Worm (Caenorhabditis elegans): ENCODE measurements around the gene fbxa-96.

DNA sequence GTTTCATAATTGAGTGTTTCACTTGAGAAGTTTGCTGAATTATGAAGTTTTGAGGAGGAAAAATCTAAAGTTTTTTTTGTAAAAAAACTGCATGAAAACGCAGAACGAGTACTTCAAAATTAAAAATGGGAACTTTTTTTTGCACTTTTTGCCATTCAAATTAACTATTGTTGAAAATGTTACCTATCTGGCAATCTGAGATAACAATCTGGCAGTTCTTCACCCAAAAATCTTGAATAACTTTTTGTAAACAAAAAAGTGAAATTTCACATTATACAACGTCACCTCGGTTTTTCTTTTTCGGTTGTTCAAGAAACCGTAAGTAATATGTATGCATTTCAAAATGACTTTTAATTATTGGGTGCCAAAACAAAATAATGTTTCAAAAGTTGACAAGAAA lies 17.7 kb downstream of the fbxa-96 start:
- TF ChIP-seq ama-1 (optimal IDR thresholded peaks at IDR 0.05) (no peak), ceh-36 (tag; optimal IDR thresholded peaks at IDR 0.05) (no peak), hnd-1 (tag; optimal IDR thresholded peaks at IDR 0.05) (no peak), aly-1 (tag; optimal IDR thresholded peaks at IDR 0.05) (no peak), ets-7 (tag; optimal IDR thresholded peaks at IDR 0.05) (no peak), tra-4 (tag; optimal IDR thresholded peaks at IDR 0.05) (no peak), tbx-37 (GFP tag; conservative IDR thresholded peaks at IDR 0.05) (no peak), hmbx-1 (tag; optimal IDR thresholded peaks at IDR 0.05) (no peak), F13C5.2 (tag; optimal IDR thresholded peaks at IDR 0.05) (no peak), scrt-1 (GFP tag; IDR thresholded peaks at IDR 0.05) (no peak)

Data from whole organism, early embryonic.